Worm (Caenorhabditis elegans) whole organism, L1 larva: ENCODE measurements around the gene Y17D7C.2.

Experiments
- aha-1 ChIP-seq: fragments of 150-350 bp; optimal IDR thresholded peaks from 2 replicates; lab custom pipeline; 2014; ENCODE audit warnings: missing biosample characterization, missing genetic modification characterization
- alr-1 ChIP-seq: fragments of 200-800 bp; sonication (Bioruptor generic); optimal IDR thresholded peaks from 2 replicates; lab custom pipeline; 2018; ENCODE audit warnings: borderline replicate concordance, mild to moderate bottlenecking, missing genetic modification characterization, missing compliant biosample characterization
- ama-1 ChIP-seq: fragments of 150-350 bp; optimal IDR thresholded peaks from 2 replicates; lab custom pipeline; 2014
- ceh-8 ChIP-seq: fragments of 200-800 bp; sonication (Bioruptor generic); optimal IDR thresholded peaks from 2 replicates; lab custom pipeline; 2018; ENCODE audit warnings: mild to moderate bottlenecking, missing genetic modification characterization, moderate library complexity, missing compliant biosample characterization
- ceh-88 ChIP-seq: fragments of 200-800 bp; sonication (Bioruptor generic); IDR thresholded peaks from 2 replicates; pipeline ENCODE4 v1.3.6; 2022; ENCODE audit warnings: missing genetic modification characterization, missing compliant biosample characterization
- ceh-90 ChIP-seq: sonication (generic microtip); optimal IDR thresholded peaks from 2 replicates; lab custom pipeline; 2016; ENCODE audit warnings: missing genetic modification characterization, missing compliant biosample characterization
- ces-1 ChIP-seq: fragments of 150-350 bp; optimal IDR thresholded peaks from 2 replicates; lab custom pipeline; 2014; ENCODE audit warnings: missing biosample characterization, missing genetic modification reagents, missing genetic modification characterization
- dsc-1 ChIP-seq: sonication (generic microtip); optimal IDR thresholded peaks from 2 replicates; lab custom pipeline; 2016; ENCODE audit warnings: mild to moderate bottlenecking, missing genetic modification characterization, missing compliant biosample characterization
- efl-1 ChIP-seq, 4 experiments: fragments of 150-350 bp; optimal IDR thresholded peaks in 3 of 4; peaks in 1 of 4; 1 replicate in 1 of 4; 2 replicates in 3 of 4; lab custom pipeline; 2014; ENCODE audit warnings: missing biosample characterization in 2 of 4, missing genetic modification characterization in 2 of 4, missing genetic modification reagents in 2 of 4
- ets-5 ChIP-seq: fragments of 200-800 bp; sonication (Bioruptor generic); IDR thresholded peaks from 2 replicates; pipeline ENCODE4 v1.3.6; 2022; ENCODE audit warnings: missing genetic modification characterization, missing compliant biosample characterization
- fos-1 ChIP-seq: fragments of 150-350 bp; optimal IDR thresholded peaks from 2 replicates; lab custom pipeline; 2014; ENCODE audit warnings: missing biosample characterization, missing genetic modification characterization
- hlh-4 ChIP-seq: sonication (generic microtip); optimal IDR thresholded peaks from 2 replicates; lab custom pipeline; 2016; ENCODE audit warnings: mild to moderate bottlenecking, missing genetic modification characterization, missing compliant biosample characterization
- isw-1 ChIP-seq: fragments of 200-800 bp; sonication (Bioruptor generic); IDR thresholded peaks from 2 replicates; pipeline ENCODE4 v1.3.6; 2022; ENCODE audit warnings: missing genetic modification characterization, missing compliant biosample characterization
- jun-1 ChIP-seq: fragments of 150-350 bp; optimal IDR thresholded peaks from 2 replicates; lab custom pipeline; 2014; ENCODE audit warnings: missing biosample characterization, missing genetic modification reagents, missing genetic modification characterization
- lin-13 ChIP-seq: fragments of 150-350 bp; optimal IDR thresholded peaks from 2 replicates; lab custom pipeline; 2014; ENCODE audit warnings: missing biosample characterization, missing genetic modification reagents, missing genetic modification characterization
- lin-14 ChIP-seq: fragments of 200-800 bp; sonication (Bioruptor generic); optimal IDR thresholded peaks from 2 replicates; lab custom pipeline; 2018; ENCODE audit warnings: mild to moderate bottlenecking, missing genetic modification characterization, moderate library complexity, missing compliant biosample characterization
- lin-15B ChIP-seq: fragments of 150-350 bp; sonication (generic microtip); optimal IDR thresholded peaks from 3 replicates; lab custom pipeline; 2014; ENCODE audit warnings: missing biosample characterization, missing genetic modification characterization
- lsy-2 ChIP-seq, 2 experiments: fragments of 150-350 bp; optimal IDR thresholded peaks; 2 replicates each; lab custom pipeline; 2014; ENCODE audit warnings: missing biosample characterization in 2 of 2, missing genetic modification characterization in 2 of 2
- mab-9 ChIP-seq: fragments of 200-800 bp; sonication (Bioruptor generic); IDR thresholded peaks from 2 replicates; pipeline ENCODE4 v1.3.6; 2022; ENCODE audit warnings: missing genetic modification reagents, missing genetic modification characterization, missing compliant biosample characterization
- mdl-1 ChIP-seq, 2 experiments: fragments of 150-350 bp; optimal IDR thresholded peaks; 2 replicates each; lab custom pipeline; 2014 to 2017; ENCODE audit warnings: missing biosample characterization in 2 of 2, missing genetic modification characterization in 2 of 2, inconsistent platforms in 1 of 2
- nhr-11 ChIP-seq: fragments of 150-350 bp; optimal IDR thresholded peaks from 2 replicates; lab custom pipeline; 2014; ENCODE audit warnings: missing biosample characterization, missing genetic modification characterization
- nhr-12 ChIP-seq: sonication (generic microtip); optimal IDR thresholded peaks from 2 replicates; lab custom pipeline; 2017; ENCODE audit warnings: missing biosample characterization, missing genetic modification characterization
- nhr-237 ChIP-seq: fragments of 150-350 bp; optimal IDR thresholded peaks from 2 replicates; lab custom pipeline; 2014; ENCODE audit warnings: missing biosample characterization, missing genetic modification characterization
- nhr-28 ChIP-seq: fragments of 150-350 bp; optimal IDR thresholded peaks from 2 replicates; lab custom pipeline; 2014; ENCODE audit warnings: missing biosample characterization, missing genetic modification characterization
- nhr-47 ChIP-seq: sonication (generic microtip); optimal IDR thresholded peaks from 2 replicates; lab custom pipeline; 2016; ENCODE audit warnings: mild to moderate bottlenecking, missing genetic modification characterization, moderate library complexity, missing compliant biosample characterization
- rnt-1 ChIP-seq: sonication (generic microtip); optimal IDR thresholded peaks from 2 replicates; lab custom pipeline; 2016; ENCODE audit warnings: mild to moderate bottlenecking, missing genetic modification characterization, moderate library complexity, missing compliant biosample characterization
- skn-1 ChIP-seq: fragments of 150-350 bp; optimal IDR thresholded peaks from 2 replicates; lab custom pipeline; 2014; ENCODE audit warnings: missing biosample characterization, missing genetic modification characterization
- snpc-4 ChIP-seq: fragments of 150-350 bp; optimal IDR thresholded peaks from 2 replicates; lab custom pipeline; 2014; ENCODE audit warnings: missing biosample characterization, missing genetic modification characterization
- sptf-1 ChIP-seq: fragments of 150-350 bp; optimal IDR thresholded peaks from 2 replicates; lab custom pipeline; 2014; ENCODE audit warnings: missing biosample characterization, missing genetic modification characterization
- sup-37 ChIP-seq: fragments of 200-800 bp; sonication (Bioruptor generic); optimal IDR thresholded peaks from 2 replicates; lab custom pipeline; 2018; ENCODE audit warnings: mild to moderate bottlenecking, missing genetic modification characterization, missing compliant biosample characterization
- swsn-7 ChIP-seq: sonication (generic microtip); optimal IDR thresholded peaks from 2 replicates; lab custom pipeline; 2016; ENCODE audit warnings: missing genetic modification characterization, missing compliant biosample characterization
- tbx-2 ChIP-seq: sonication (generic microtip); optimal IDR thresholded peaks from 2 replicates; lab custom pipeline; 2016; ENCODE audit warnings: missing genetic modification characterization, missing compliant biosample characterization
- tlp-1 ChIP-seq: fragments of 150-350 bp; optimal IDR thresholded peaks from 2 replicates; lab custom pipeline; 2014; ENCODE audit warnings: missing biosample characterization, missing genetic modification characterization
- vab-15 ChIP-seq: sonication (generic microtip); optimal IDR thresholded peaks from 2 replicates; lab custom pipeline; 2017; ENCODE audit warnings: missing genotype, mild to moderate bottlenecking, missing genetic modification characterization, missing compliant biosample characterization
- xbp-1 ChIP-seq: sonication (generic microtip); optimal IDR thresholded peaks from 2 replicates; lab custom pipeline; 2016; ENCODE audit warnings: missing genetic modification characterization, missing compliant biosample characterization
- zag-1 ChIP-seq: fragments of 150-350 bp; optimal IDR thresholded peaks from 2 replicates; lab custom pipeline; 2014; ENCODE audit warnings: missing biosample characterization, missing genetic modification characterization

Gene Y17D7C.2

ce11 chrV:18748726-18749125 lies 28.9 kb upstream of the Y17D7C.2 start, which contains the start of gene clec-252:
clec-252 (minus strand) TSS chrV:18748826.
- no peak for TF ChIP-seq rnt-1 (tag; lab: Kevin White, UChicago)
- TF ChIP-seq ces-1 (GFP tag; lab: Kevin White, UChicago), result no peak
- TF ChIP-seq nhr-47 (tag; lab: Kevin White, UChicago), result no peak

ce11 chrV:18746937-18747660 lies 27.3 kb upstream of the Y17D7C.2 start, which contains the start of gene clec-251:
clec-251 (minus strand) TSS chrV:18746987.
- no peak for TF ChIP-seq lsy-2 (tag; optimal IDR thresholded peaks at IDR 0.05; lab: Kevin White, UChicago)
- TF ChIP-seq ceh-88 (GFP tag; lab: Robert Waterston, UW), result no peak
- no peak for TF ChIP-seq hlh-4
- TF ChIP-seq lin-15B, result no peak
- no peak for TF ChIP-seq sptf-1 (tag; lab: Kevin White, UChicago)
- no peak for TF ChIP-seq tbx-2 (tag; lab: Kevin White, UChicago)
- TF ChIP-seq mdl-1 (tag; optimal IDR thresholded peaks at IDR 0.05; lab: Kevin White, UChicago), result no peak
- TF ChIP-seq lin-14 (GFP tag; lab: Kevin White, UChicago), result no peak
- TF ChIP-seq nhr-12 (tag; lab: Kevin White, UChicago), result no peak
- TF ChIP-seq skn-1 (tag; lab: Kevin White, UChicago), result no peak
- TF ChIP-seq swsn-7 (tag; lab: Kevin White, UChicago), result no peak
- TF ChIP-seq zag-1, result no peak
- no peak for TF ChIP-seq ama-1
- TF ChIP-seq ets-5 (GFP tag; lab: Robert Waterston, UW), result no peak
- no peak for TF ChIP-seq ceh-8 (GFP tag; lab: Kevin White, UChicago)

- TF ChIP-seq snpc-4 (tag; lab: Kevin White, UChicago) (no peak), efl-1 (optimal IDR thresholded peaks at IDR 0.05; lab: Kevin White, UChicago) (no peak), efl-1 (GFP tag; optimal IDR thresholded peaks at IDR 0.05 in 1 of 2; lab: Kevin White, UChicago) (no peak), fos-1 (tag; lab: Kevin White, UChicago) (no peak), rnt-1 (tag; lab: Kevin White, UChicago) (no peak), nhr-11 (tag; lab: Kevin White, UChicago) (no peak), zag-1 (no peak), ama-1 (no peak), mab-9 (no peak), lin-13 (GFP tag; lab: Kevin White, UChicago) (no peak), jun-1 (no peak), nhr-237 (tag; lab: Kevin White, UChicago) (no peak), nhr-28 (tag; lab: Kevin White, UChicago) (no peak)
Observed at ce11 chrV:18742108-18742507, 22.3 kb upstream of the Y17D7C.2 start, which contains the start of gene clec-250. clec-250 (minus strand) TSS chrV:18742208.

- TF ChIP-seq nhr-47 (tag; lab: Kevin White, UChicago) (no peak), xbp-1 (no peak), tlp-1 (tag; lab: Kevin White, UChicago) (no peak), alr-1 (tag; lab: Kevin White, UChicago) (no peak), ceh-90 (tag; lab: Kevin White, UChicago) (no peak), skn-1 (tag; lab: Kevin White, UChicago) (no peak), nhr-28 (tag; lab: Kevin White, UChicago) (no peak), dsc-1 (tag; lab: Kevin White, UChicago) (no peak), sup-37 (GFP tag; lab: Kevin White, UChicago) (no peak), isw-1 (GFP tag; lab: Robert Waterston, UW) (no peak), vab-15 (tag; lab: Kevin White, UChicago) (no peak), swsn-7 (tag; lab: Kevin White, UChicago) (no peak), aha-1 (tag; lab: Kevin White, UChicago) (no peak), ama-1 (no peak)
- TF ChIP-seq, all 84 proteins: peak for 0
Observed at ce11 chrV:18737646-18738045, 17.9 kb upstream of the Y17D7C.2 start.
